Worm (Caenorhabditis elegans) whole organism, L2 larva: Measurements from ENCODE around the gene ZK180.7.

Experiments
- alr-1 ChIP-seq: fragments of 150-350 bp; optimal IDR thresholded peaks from 2 replicates; lab custom pipeline; 2014; ENCODE audit warnings: missing biosample characterization, missing genetic modification characterization
- lin-13 ChIP-seq: fragments of 150-350 bp; optimal IDR thresholded peaks from 2 replicates; lab custom pipeline; 2014; ENCODE audit warnings: missing biosample characterization, missing genetic modification reagents, missing genetic modification characterization
- nhr-23 ChIP-seq: fragments of 150-350 bp; optimal IDR thresholded peaks from 2 replicates; lab custom pipeline; 2014; ENCODE audit warnings: missing biosample characterization, missing genetic modification reagents, missing genetic modification characterization
- nhr-25 ChIP-seq: fragments of 150-350 bp; sonication (generic microtip); optimal IDR thresholded peaks from 3 replicates; lab custom pipeline; 2014; ENCODE audit warnings: missing biosample characterization, missing genetic modification characterization
- skn-1 ChIP-seq: sonication (generic microtip); optimal IDR thresholded peaks from 2 replicates; lab custom pipeline; 2017; ENCODE audit warnings: missing biosample characterization, missing genetic modification characterization

DNA sequence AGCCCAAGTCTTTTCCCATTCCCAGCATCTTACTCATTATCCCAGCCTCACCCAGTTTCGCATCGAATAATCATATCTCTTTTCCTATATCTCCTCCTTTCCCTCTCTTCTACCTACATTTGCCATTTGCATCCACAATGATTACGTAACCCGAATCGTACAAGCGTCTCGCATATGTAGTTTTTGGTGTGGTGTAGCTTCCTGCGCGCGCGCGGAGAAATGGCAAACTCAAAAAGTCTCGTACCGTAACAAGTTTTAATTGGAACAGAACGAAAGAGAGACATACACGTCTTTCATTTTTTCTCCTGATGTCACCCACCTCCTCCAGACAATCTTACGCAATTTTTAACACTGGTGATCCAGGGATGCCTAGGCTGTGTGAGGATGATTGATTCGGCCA lies 35.7 kb downstream of the ZK180.7 start:
- no peak for TF ChIP-seq nhr-25
- TF ChIP-seq nhr-23, result no peak
- TF ChIP-seq alr-1 (tag; lab: Kevin White, UChicago), result no peak
- no peak for TF ChIP-seq skn-1
- TF ChIP-seq lin-13 (GFP tag; lab: Kevin White, UChicago), result no peak
